Fruit fly (Drosophila melanogaster): ENCODE results near the gene CG17111.

CG17111 gene

DNA sequence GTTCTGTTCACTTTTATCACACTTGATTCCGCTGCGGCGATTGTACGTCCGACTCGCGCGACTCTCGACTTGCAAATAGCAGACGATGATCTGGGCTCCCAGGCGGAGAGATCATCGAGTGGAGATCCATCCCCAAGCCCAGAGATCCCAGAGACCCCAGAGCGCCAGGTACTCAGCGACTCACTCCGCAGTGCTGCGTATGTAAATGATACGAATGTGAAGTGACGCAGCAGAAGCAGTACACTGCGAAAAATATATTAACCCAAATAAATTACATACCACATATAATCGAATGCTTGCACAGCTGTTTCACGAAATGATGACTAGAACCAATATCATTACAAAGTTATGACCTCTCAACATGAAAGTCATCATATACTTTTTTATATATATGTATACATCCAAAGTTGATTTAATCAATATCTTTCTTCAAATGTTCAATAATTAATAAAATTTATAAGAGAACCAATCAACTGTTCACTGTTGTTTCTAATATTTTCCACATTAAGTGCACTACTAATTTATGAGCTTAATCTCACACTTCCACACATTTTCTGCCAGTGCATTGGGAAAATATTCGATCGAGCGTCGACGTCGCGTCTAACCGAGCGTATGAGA is at the start of gene CG17111:
Gene CG17111 (minus strand): TSS at position 51 of the 618 bp plus-strand sequence.
- no peak for TF ChIP-seq CG17801 (GFP tag; optimal IDR thresholded peaks at IDR 0.05; ENCODE audit: partially characterized antibody)

DNA sequence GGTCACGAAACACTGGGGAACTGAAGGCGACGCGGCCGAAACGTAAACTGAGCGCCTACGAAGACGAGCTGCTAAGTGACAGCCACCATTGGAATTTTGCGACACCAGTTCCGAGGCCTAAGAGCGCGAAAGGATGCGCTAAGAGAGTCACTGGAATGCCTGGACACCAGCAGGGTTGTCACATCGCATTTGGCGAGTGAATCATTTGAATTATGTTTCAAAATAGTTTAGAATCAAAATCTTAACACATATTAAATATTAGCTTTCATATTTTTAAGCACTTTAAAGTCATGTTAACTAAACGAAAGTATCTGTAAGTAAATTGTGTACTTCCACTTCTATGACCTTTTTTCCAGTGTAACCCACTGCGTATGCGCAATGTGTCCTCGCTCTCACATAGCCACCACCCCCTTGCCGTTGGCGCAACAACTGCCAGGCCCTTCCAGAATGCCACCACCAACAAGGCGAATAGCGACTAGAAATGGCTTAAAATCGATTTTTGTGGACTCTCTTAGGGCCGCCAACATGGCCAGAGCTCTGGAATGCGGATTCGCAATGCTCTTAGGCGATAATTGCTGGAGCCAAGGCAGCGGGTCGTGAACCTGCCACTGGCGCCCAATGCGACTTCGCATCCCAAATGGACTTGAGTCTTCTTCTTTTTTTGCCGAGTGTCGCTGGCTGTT is 45.8 kb upstream of the CG17111 start, which contains the start of gene Cow:
Gene Cow (minus strand): TSS at position 51 of the 683 bp plus-strand sequence.
- no peak for TF ChIP-seq CG17801 (GFP tag; optimal IDR thresholded peaks at IDR 0.05; ENCODE audit: partially characterized antibody)

DNA sequence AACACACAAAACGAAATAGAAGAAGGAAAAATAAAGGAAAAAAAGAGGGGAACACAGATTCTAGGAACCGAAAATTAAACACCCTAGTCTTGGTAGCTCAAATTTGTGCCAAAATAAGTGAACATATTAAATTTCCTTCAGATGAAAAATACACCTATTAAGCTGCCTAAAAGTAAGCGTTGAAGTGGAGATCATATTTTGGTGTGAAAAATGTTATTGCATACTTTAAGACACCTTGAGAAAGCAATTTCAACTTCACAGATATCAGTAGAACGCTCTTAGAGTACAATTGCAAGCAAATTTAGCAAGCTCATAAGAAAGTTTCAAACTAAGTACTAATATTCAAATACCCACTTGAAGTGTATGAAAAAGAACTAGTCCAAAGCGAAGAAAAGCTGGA is 43.7 kb upstream of the CG17111 start:
- TF ChIP-seq CG17801 (GFP tag; optimal IDR thresholded peaks at IDR 0.05; ENCODE audit: partially characterized antibody) = no peak

DNA sequence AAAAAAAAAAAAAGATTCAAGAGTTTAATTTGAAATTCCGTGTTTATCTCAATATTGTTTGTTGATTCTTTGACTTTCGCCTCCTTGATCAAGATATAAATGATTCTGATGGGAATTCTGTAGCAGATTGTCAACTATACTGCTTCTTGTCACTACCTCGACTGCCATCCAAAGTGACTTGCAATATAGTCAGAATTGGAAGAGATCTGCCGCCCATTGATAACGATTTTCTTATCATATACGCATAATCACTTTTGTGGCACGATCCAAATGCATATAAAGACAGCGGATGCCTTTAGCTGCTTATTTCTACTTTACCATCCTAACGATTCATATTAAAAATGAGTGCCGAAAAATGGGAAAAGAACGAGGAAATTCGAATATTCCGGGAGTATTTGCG is 32.2 kb upstream of the CG17111 start, which contains the start of gene CG6738:
Gene CG6738 (plus strand): TSS at position 301 of the 400 bp plus-strand sequence.
- TF ChIP-seq CG17801 (GFP tag; optimal IDR thresholded peaks at IDR 0.05; ENCODE audit: partially characterized antibody) = no peak

DNA sequence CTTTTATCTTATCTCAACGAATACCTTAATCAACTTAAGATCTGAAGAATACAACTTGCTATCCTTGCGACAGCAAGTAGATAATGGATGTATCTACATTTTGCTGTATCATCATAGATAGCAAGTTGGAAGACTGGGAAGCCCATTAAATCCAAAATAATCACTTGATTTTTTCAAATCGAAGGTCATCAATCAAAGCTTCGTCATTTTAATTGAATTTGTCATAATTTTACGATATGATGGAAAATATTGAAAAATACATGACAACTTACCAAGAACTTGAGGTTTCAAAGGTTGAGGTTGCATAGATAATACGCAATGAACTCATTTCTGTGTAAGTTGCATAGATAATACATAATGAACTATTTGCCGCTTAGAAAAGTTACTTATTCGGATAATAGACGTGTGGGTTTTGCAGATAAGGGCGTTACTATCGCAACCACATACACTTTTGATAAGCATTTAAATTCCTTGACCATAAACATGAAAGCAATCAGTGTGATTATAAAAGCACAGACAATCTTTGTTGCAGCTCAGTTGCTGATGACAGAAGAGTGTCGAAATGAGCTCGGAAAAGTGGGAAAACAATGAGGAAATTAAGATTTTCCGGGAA is 30.2 kb upstream of the CG17111 start, which contains the start of gene CG6733:
Gene CG6733 (plus strand): TSS at position 532 of the 613 bp plus-strand sequence.
- TF ChIP-seq CG17801 (GFP tag; optimal IDR thresholded peaks at IDR 0.05; ENCODE audit: partially characterized antibody) = no peak

DNA sequence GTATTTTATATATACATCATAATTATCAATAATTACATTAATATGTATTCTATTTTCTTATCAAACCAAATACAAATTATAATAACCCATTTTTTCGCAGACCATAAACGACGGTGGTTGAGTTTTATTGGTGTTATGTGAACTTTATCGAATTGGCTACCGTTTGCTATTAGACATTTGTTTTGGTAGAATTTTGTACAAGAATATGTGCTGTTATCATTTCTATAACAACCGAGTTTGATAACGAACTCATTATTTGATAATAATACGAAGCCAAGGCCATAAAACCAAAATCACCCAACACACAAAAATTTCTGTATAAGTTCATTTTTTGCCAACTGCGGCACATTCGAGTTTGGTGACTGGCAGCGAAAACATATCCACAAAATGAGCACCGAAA is 28.3 kb upstream of the CG17111 start, which contains the start of gene CG17109:
Gene CG17109 (plus strand): TSS at position 345 of the 400 bp plus-strand sequence.
- TF ChIP-seq CG17801 (GFP tag; optimal IDR thresholded peaks at IDR 0.05; ENCODE audit: partially characterized antibody) = no peak

DNA sequence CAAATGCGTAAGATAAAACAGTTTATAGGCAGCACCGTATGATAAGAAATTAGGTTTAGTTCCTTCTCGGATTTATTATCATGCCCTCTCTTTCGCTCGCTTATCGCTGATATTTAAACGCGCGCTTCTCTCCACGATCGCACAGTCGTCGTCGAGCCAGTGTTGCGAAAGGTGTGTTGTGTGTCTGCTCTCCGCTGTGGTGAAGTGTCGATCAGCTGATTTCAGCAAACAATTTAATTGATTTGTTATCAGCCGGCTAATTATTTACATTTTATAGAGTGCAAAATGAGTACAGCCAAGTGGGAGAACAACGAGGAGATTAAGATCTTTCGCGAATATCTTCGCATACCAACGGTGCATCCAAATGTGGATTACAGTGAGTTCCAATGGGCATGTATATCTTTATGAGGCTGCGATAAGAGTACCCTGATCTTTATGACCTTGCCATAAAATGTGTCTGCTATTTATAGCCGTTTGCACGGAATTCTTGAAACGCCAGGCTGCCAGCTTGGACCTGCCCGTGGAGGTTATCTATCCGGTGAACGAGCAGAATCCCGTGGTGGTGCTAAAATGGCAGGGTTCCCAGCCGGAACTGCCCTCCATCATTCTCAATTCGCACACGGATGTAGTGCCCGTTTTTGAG is 24.6 kb upstream of the CG17111 start, which contains the start of the genes CG17110 and CG6726:
Gene CG17110 (plus strand): TSS at position 139 of the 643 bp plus-strand sequence.
Gene CG6726 (plus strand): TSS at position 139 of the 643 bp plus-strand sequence.
- peak; percentile 46 for TF ChIP-seq CG17801 (GFP tag; optimal IDR thresholded peaks at IDR 0.05; ENCODE audit: partially characterized antibody)

DNA sequence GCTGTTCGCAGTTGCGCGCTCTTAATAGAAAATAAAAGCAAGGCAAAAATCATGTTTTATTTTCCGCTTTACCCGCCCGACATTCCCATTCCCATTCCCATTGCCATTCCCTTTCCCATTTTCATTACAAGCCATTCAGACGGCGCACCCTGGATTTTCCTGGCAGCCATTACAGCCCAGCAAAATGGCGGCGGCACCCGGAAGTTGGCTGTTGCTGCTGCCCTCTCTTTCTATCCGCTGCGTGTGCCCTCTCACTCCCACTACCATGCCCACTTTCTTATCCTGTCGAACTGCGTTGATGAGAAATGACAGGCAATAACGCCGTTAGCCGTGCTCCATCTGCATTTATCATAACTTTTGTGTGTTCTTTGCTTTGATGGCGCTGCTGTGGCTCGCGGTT is 21.2 kb upstream of the CG17111 start:
- TF ChIP-seq CG17801 (GFP tag; optimal IDR thresholded peaks at IDR 0.05; ENCODE audit: partially characterized antibody) = no peak

DNA sequence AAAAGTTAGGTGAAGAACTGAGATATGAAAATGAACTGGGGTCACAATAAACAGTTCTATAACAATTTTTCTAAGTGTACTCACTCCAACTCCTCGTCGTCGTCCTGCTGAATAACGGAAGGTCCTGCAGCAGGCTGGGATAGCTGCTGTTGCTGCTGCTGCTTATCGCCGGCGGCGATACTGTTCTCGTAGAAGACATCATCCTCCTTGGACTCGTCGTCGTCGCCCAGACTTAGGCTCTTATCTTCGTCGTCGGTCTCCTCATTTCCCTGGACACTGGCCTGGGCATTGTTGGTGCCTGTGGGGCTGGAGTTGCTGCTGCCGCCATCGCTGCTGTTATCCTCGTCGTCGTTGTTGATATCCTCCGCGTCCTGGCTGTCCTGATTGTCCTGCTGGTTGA is 14.2 kb upstream of the CG17111 start:
- no peak for TF ChIP-seq CG17801 (GFP tag; optimal IDR thresholded peaks at IDR 0.05; ENCODE audit: partially characterized antibody)

DNA sequence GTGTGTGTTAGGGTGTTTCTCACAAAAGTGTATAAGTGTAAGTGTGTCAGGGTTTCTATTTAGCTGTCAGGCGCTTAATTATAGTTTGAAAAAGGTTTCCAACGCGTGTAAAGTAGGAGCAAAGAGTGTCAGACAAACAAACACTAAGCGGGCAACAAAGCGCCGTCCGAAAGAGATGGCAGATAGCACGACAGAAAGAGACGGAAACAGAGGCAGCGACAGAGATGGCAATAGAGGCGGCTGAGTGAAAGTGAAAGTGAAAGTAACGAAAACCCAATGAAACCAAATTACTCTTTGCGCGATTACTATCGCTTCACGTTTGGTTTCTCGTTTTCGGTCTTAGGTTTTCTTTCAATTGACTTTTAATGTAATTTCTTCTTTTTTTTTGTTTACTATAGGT is 7.4 kb upstream of the CG17111 start:
- TF ChIP-seq CG17801 (GFP tag; optimal IDR thresholded peaks at IDR 0.05; ENCODE audit: partially characterized antibody) = no peak

DNA sequence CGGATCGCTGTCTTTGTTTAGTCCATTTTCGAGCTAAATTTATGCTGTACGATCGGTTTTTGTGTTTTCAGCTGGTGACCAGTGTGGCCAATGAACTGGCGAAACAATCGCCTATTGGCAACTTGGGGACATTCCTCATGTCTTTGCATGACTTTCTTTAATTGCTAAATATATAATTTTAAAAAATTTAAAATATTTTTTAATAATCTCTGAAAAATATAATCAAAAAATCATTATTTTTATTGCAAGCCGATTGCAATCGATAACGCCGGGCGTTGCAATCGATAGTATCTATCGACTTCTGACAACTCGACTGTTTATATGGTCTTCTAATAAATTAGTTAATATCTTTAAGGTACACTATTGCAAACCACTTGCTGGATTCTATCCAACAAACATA is 5.8 kb downstream of the CG17111 start, which contains the start of the genes sav and Ublcp1:
Gene sav (minus strand): TSS at position 96 of the 400 bp plus-strand sequence.
Gene Ublcp1 (plus strand): TSS at position 285 of the 400 bp plus-strand sequence.
- TF ChIP-seq CG17801 (GFP tag; optimal IDR thresholded peaks at IDR 0.05; ENCODE audit: partially characterized antibody) = peak; percentile 50

DNA sequence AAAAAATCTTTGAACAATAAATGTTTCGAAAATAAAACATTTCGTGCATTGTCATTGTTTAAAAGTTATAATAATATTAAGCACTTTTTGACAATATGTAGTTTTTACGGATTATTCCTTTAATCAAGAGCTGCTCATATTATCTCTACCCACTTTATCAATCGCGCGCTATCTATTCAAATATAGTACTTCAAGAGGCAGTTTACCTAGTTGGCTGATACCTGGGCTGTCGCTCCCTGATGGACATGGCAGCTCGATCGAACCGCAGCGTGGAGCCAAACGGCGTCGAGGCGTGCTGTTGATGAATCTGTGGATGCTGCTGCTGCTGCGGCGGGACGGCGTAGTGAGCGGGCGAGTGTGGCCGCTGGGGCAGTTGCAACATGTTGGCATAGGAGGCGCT is 6.9 kb downstream of the CG17111 start:
- no peak for TF ChIP-seq CG17801 (GFP tag; optimal IDR thresholded peaks at IDR 0.05; ENCODE audit: partially characterized antibody)

DNA sequence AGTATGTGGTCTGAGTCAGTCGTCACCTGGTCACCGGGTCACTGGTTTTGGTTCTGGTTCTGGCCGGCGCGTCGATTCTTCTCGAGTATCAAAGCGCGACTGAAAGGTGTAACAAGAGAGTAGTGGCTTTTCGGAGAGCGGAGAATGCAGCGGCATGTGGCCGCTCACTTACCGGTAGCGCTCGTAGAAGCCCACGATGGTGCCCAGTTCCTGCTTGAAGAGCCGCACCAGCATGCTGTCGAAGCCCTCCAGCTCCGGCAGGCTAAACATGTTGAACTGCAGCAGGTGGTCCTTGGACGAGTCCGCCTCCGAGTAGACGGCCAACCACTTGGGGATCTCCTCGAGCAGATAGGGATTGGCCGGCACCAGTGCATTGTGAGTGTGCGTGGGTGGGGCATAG is 8.2 kb downstream of the CG17111 start, which contains the start of gene Ctns:
Gene Ctns (minus strand): TSS at position 101 of the 400 bp plus-strand sequence.
- no peak for TF ChIP-seq CG17801 (GFP tag; optimal IDR thresholded peaks at IDR 0.05; ENCODE audit: partially characterized antibody)

DNA sequence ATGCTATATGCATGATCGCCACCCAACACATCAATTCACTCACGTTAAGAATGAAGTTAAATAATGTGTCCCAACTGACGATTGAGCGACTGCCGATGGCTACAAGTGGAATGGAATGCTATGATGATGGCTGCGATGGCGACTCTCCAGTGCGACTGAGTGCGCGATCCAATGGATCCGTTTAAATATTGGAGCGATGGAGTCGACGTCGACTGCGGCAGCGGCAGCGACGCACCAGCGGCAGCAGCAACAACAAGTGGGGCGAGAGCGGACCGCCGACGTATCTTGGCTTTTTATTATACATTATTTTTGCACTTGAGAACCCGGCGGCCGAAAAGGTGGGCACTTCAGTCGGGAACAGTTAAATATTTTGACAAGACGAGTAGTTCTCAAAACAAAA is 9.7 kb downstream of the CG17111 start:
- no peak for TF ChIP-seq CG17801 (GFP tag; optimal IDR thresholded peaks at IDR 0.05; ENCODE audit: partially characterized antibody)

DNA sequence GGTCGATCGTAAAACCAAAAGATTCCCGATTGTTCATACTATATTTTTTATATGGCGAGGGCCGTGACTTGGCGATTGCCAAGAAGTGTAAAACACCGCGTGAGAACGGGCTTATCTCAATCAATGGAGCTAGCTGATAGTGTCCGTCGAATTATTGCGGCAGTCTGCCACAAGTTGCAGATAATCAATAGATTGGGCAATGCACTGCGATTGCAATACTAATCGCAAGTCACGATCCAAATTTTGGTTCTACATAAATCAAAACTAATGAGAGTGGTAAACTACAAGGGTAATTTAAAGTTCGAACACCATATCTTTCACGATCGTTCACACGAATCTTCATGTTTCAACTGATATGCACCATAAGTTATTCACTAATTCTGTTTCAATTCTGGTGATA is 10.3 kb downstream of the CG17111 start:
- TF ChIP-seq CG17801 (GFP tag; optimal IDR thresholded peaks at IDR 0.05; ENCODE audit: partially characterized antibody) = no peak
